Fruit fly (Drosophila melanogaster): Measurements from ENCODE around the gene CG12483.

Gene CG12483

DNA sequence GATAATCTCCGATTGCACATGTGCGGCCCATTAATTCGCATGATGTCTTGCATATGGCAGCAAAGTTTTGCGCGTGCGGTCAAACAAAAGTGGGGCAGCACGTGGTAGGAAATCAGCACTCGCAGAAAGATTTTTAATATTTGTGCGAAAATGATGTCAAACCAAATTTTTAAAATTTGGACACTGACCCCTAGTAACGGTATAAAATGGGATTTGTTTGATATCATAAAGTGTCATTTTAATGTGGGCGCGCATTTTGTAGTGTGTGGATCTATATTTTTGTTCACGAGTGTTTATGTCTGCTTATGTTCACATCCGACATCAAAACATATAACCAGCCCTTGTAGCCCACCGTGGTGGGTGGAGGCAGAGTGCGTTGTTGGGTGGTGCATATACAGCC, 4.1 kb downstream of the CG12483 start (continued):
- TF ChIP-seq bcd (GFP tag; optimal IDR thresholded peaks at IDR 0.05) (no peak), so (GFP tag; IDR thresholded peaks at IDR 0.05) (no peak; the same call in 2 of the 3 replicates), NC2β (GFP tag; optimal IDR thresholded peaks at IDR 0.05) (no peak), Lim3 (GFP tag; IDR thresholded peaks at IDR 0.05) (no peak), hth (optimal IDR thresholded peaks at IDR 0.05) (no peak), CG4328 (GFP tag; optimal IDR thresholded peaks at IDR 0.05) (no peak), Atf6 (GFP tag; IDR thresholded peaks at IDR 0.05) (peak; percentile 54; the same call in 1 of the 2 replicates), mam (GFP tag; optimal IDR thresholded peaks at IDR 0.05) (peak; percentile 21), sc (optimal IDR thresholded peaks at IDR 0.05) (no peak), sc (GFP tag; optimal IDR thresholded peaks at IDR 0.05) (no peak), chm (GFP tag; IDR thresholded peaks at IDR 0.05) (no peak), HmgD (GFP tag; optimal IDR thresholded peaks at IDR 0.05) (no peak), chinmo (GFP tag; IDR thresholded peaks at IDR 0.05; ENCODE audit: partially characterized antibody) (no peak), CG17361 (GFP tag; IDR thresholded peaks at IDR 0.05) (peak; percentile 54; the same call in 1 of the 3 replicates), CG13894 (tag; optimal IDR thresholded peaks at IDR 0.05) (no peak), dimm (GFP tag; IDR thresholded peaks at IDR 0.05) (no peak), CG16779 (GFP tag; IDR thresholded peaks at IDR 0.05) (no peak), gt (GFP tag; IDR thresholded peaks at IDR 0.05) (no peak), hb (GFP tag; IDR thresholded peaks at IDR 0.05; ENCODE audit: partially characterized antibody) (no peak), CG17328 (GFP tag; IDR thresholded peaks at IDR 0.05) (no peak), aop (GFP tag; IDR thresholded peaks at IDR 0.05) (no peak), CG12155 (GFP tag; optimal IDR thresholded peaks at IDR 0.05) (no peak), CG12299 (tag; optimal IDR thresholded peaks at IDR 0.05) (no peak), CG34376 (GFP tag; optimal IDR thresholded peaks at IDR 0.05) (no peak), pho (GFP tag; optimal IDR thresholded peaks at IDR 0.05) (no peak), E2f1 (GFP tag; IDR thresholded peaks at IDR 0.05) (no peak), nom (GFP tag; optimal IDR thresholded peaks at IDR 0.05) (no peak), Fer3 (tag; optimal IDR thresholded peaks at IDR 0.05) (peak; percentile 23), Meics (GFP tag; optimal IDR thresholded peaks at IDR 0.05) (peak; percentile 38), al (GFP tag; IDR thresholded peaks at IDR 0.05) (peak; percentile 58; the same call in 1 of the 2 replicates), corto (GFP tag; optimal IDR thresholded peaks at IDR 0.05) (no peak), ato (GFP tag; IDR thresholded peaks at IDR 0.05; ENCODE audit: partially characterized antibody) (no peak), eve (GFP tag; optimal IDR thresholded peaks at IDR 0.05) (peak in 1 of 2 experiments; percentile 30), bab2 (GFP tag; optimal IDR thresholded peaks at IDR 0.05) (peak; percentile 28), lab (GFP tag; optimal IDR thresholded peaks at IDR 0.05) (peak; percentile 70), toy (GFP tag; IDR thresholded peaks at IDR 0.05) (no peak), psq (GFP tag; optimal IDR thresholded peaks at IDR 0.05) (no peak), sens-2 (GFP tag; IDR thresholded peaks at IDR 0.05) (no peak), CG6791 (GFP tag; IDR thresholded peaks at IDR 0.05; ENCODE audit: partially characterized antibody) (no peak), ash1 (GFP tag; optimal IDR thresholded peaks at IDR 0.05) (no peak), CG9817 (tag; optimal IDR thresholded peaks at IDR 0.05) (no peak), gsb-n (tag; optimal IDR thresholded peaks at IDR 0.05) (no peak), ind (GFP tag; optimal IDR thresholded peaks at IDR 0.05) (peak; percentile 55), chif (GFP tag; optimal IDR thresholded peaks at IDR 0.05) (peak in 1 of 2 experiments; percentile 36), CG15269 (tag; optimal IDR thresholded peaks at IDR 0.05) (peak; percentile 18), lmd (GFP tag; IDR thresholded peaks at IDR 0.05) (no peak), chn (GFP tag; optimal IDR thresholded peaks at IDR 0.05) (no peak), CG42726 (GFP tag; IDR thresholded peaks at IDR 0.05; ENCODE audit: partially characterized antibody) (no peak), CG11093 (GFP tag; IDR thresholded peaks at IDR 0.05) (0 out of 3 replicates have a peak, but pooled peaks have one; percentile 14), br (optimal IDR thresholded peaks at IDR 0.05) (no peak), Blimp-1 (GFP tag; optimal IDR thresholded peaks at IDR 0.05) (peak; percentile 19), CG3995 (GFP tag; optimal IDR thresholded peaks at IDR 0.05) (no peak), CG10321 (GFP tag; IDR thresholded peaks at IDR 0.05) (no peak)

Data from whole organism, embryonic.